Fruit fly (Drosophila melanogaster): ENCODE data around the gene CG13937.
A peak's percentile ranks its signal among the peaks of the same experiment; 100 is the strongest.

Gene CG13937

dm6 chr3L:1876215-1876625, 6.6 kb downstream of the CG13937 start, which contains the start of gene dre4 (continued):
- peak; percentile 97 for TF ChIP-seq gfzf (GFP tag; optimal IDR thresholded peaks at IDR 0.05)
- peak; percentile 40 for TF ChIP-seq ab (GFP tag; optimal IDR thresholded peaks at IDR 0.05)
- peak; percentile 87 for TF ChIP-seq E2f1 (GFP tag; IDR thresholded peaks at IDR 0.05)
- TF ChIP-seq CG33557 (GFP tag; optimal IDR thresholded peaks at IDR 0.05): no peak
- TF ChIP-seq CG14860 (GFP tag; IDR thresholded peaks at IDR 0.05; ENCODE audit: partially characterized antibody): no peak
- TF ChIP-seq CG10209 (GFP tag; optimal IDR thresholded peaks at IDR 0.05): peak; percentile 70
- 0 out of 3 replicates have a peak, but pooled peaks have one; percentile 39 for TF ChIP-seq CG16813 (GFP tag; IDR thresholded peaks at IDR 0.05; ENCODE audit: partially characterized antibody)
- no peak for TF ChIP-seq B-H2 (GFP tag; optimal IDR thresholded peaks at IDR 0.05)
- peak; percentile 58; the same call in 1 of the 2 replicates for TF ChIP-seq klu (GFP tag; IDR thresholded peaks at IDR 0.05)
- peak; percentile 97 for TF ChIP-seq pzg (GFP tag; optimal IDR thresholded peaks at IDR 0.05)
- peak; percentile 30 for TF ChIP-seq CG3163 (GFP tag; optimal IDR thresholded peaks at IDR 0.05)
- peak; percentile 82 for TF ChIP-seq CG14710 (tag; optimal IDR thresholded peaks at IDR 0.05)
- peak; percentile 58; the same call in 1 of the 2 replicates for TF ChIP-seq Awh (GFP tag; IDR thresholded peaks at IDR 0.05)
- peak; percentile 42 for TF ChIP-seq NfI (GFP tag; optimal IDR thresholded peaks at IDR 0.05)
- peak; percentile 55 for TF ChIP-seq CG11247 (GFP tag; IDR thresholded peaks at IDR 0.05)
- peak; percentile 37 for TF ChIP-seq CG1529 (GFP tag; optimal IDR thresholded peaks at IDR 0.05)
- TF ChIP-seq Lhr (GFP tag; optimal IDR thresholded peaks at IDR 0.05): peak; percentile 93
- peak; percentile 78 for TF ChIP-seq CG30403 (GFP tag; optimal IDR thresholded peaks at IDR 0.05)
- peak; percentile 84 for TF ChIP-seq HmgZ (tag; optimal IDR thresholded peaks at IDR 0.05)
- peak; percentile 68 for TF ChIP-seq CG14050 (GFP tag; IDR thresholded peaks at IDR 0.05)
- peak; percentile 98 for TF ChIP-seq CG17385 (GFP tag; optimal IDR thresholded peaks at IDR 0.05)
- TF ChIP-seq Drgx (GFP tag; IDR thresholded peaks at IDR 0.05): peak; percentile 57
- TF ChIP-seq CG14965 (GFP tag; optimal IDR thresholded peaks at IDR 0.05; ENCODE audit: borderline replicate concordance): no peak
- no peak for TF ChIP-seq CG10431 (GFP tag; optimal IDR thresholded peaks at IDR 0.05)
- peak; percentile 94 for TF ChIP-seq CG9797 (GFP tag; optimal IDR thresholded peaks at IDR 0.05)
- TF ChIP-seq Hey (tag; optimal IDR thresholded peaks at IDR 0.05): no peak
- TF ChIP-seq wor (GFP tag; IDR thresholded peaks at IDR 0.05): no peak
- TF ChIP-seq CG8944 (GFP tag; optimal IDR thresholded peaks at IDR 0.05): peak; percentile 67
- TF ChIP-seq CG4617 (GFP tag; optimal IDR thresholded peaks at IDR 0.05; ENCODE audit: borderline replicate concordance): peak; percentile 64
- peak; percentile 75 for TF ChIP-seq so (GFP tag; IDR thresholded peaks at IDR 0.05)
- no peak for TF ChIP-seq CG5180 (GFP tag; optimal IDR thresholded peaks at IDR 0.05)
- TF ChIP-seq Dip2 (GFP tag; IDR thresholded peaks at IDR 0.05): no peak
- TF ChIP-seq CG17328 (GFP tag; IDR thresholded peaks at IDR 0.05): peak; percentile 69
- TF ChIP-seq grn (GFP tag; optimal IDR thresholded peaks at IDR 0.05): peak; percentile 9
- TF ChIP-seq lilli (GFP tag; optimal IDR thresholded peaks at IDR 0.05): peak; percentile 83
- peak; percentile 62 for TF ChIP-seq Bteb2 (GFP tag; optimal IDR thresholded peaks at IDR 0.05)
- TF ChIP-seq H2.0 (GFP tag; IDR thresholded peaks at IDR 0.05): peak; percentile 75
- peak; percentile 79 for TF ChIP-seq chm (GFP tag; IDR thresholded peaks at IDR 0.05)
- TF ChIP-seq GATAe (GFP tag; conservative IDR thresholded peaks at IDR 0.05): no peak
- peak; percentile 80 for TF ChIP-seq Fer1 (GFP tag; optimal IDR thresholded peaks at IDR 0.05)
- peak; percentile 76 for TF ChIP-seq CG17829 (tag; optimal IDR thresholded peaks at IDR 0.05)
- peak; percentile 62 for TF ChIP-seq CG1602 (GFP tag; optimal IDR thresholded peaks at IDR 0.05)
- no peak for TF ChIP-seq bigmax (GFP tag; optimal IDR thresholded peaks at IDR 0.05)
- peak; percentile 12 for TF ChIP-seq Usf (GFP tag; optimal IDR thresholded peaks at IDR 0.05)
- TF ChIP-seq Doc2 (GFP tag; IDR thresholded peaks at IDR 0.05): no peak
- TF ChIP-seq D19A (tag; optimal IDR thresholded peaks at IDR 0.05): no peak
- TF ChIP-seq CG12236 (GFP tag; optimal IDR thresholded peaks at IDR 0.05): peak; percentile 27
- no peak for TF ChIP-seq Vsx1 (GFP tag; optimal IDR thresholded peaks at IDR 0.05)
- peak; percentile 66 for TF ChIP-seq CG7556 (GFP tag; optimal IDR thresholded peaks at IDR 0.05)
- TF ChIP-seq onecut (GFP tag; IDR thresholded peaks at IDR 0.05): peak; percentile 40; the same call in 1 of the 2 replicates
- TF ChIP-seq CG10543 (GFP tag; optimal IDR thresholded peaks at IDR 0.05): no peak

All from whole organism, embryonic.